Worm (Caenorhabditis elegans) whole organism, L4/young adult: ENCODE results near the gene glrx-21.

Experiments used
- W03F9.2 ChIP-seq: fragments of 150-350 bp; optimal IDR thresholded peaks from 2 replicates; lab custom pipeline; 2014; ENCODE audit warnings: missing biosample characterization, missing genetic modification characterization
- dao-5 ChIP-seq: sonication (generic microtip); optimal IDR thresholded peaks from 2 replicates; lab custom pipeline; 2016; ENCODE audit warnings: missing genotype, missing genetic modification characterization, moderate library complexity, missing compliant biosample characterization
- him-1 ChIP-seq: sonication (generic microtip); optimal IDR thresholded peaks from 2 replicates; lab custom pipeline; 2016; ENCODE audit warnings: missing genotype, missing genetic modification reagents, missing genetic modification characterization, missing compliant biosample characterization

ce11 chrIII:5310403-5310802 is 35.5 kb downstream of the glrx-21 start:
- TF ChIP-seq him-1 (tag; lab: Kevin White, UChicago) (no peak), dao-5 (no peak), W03F9.2 (tag; lab: Kevin White, UChicago) (no peak)
